Fruit fly (Drosophila melanogaster) whole organism, adult: ENCODE measurements around the gene salr.

ENCODE experiments used
- CG12768 ChIP-seq: fragments of 200-800 bp; sonication (Bioruptor generic); optimal IDR thresholded peaks from 2 replicates; lab custom pipeline; 2017; ENCODE audit warnings: missing biosample characterization, missing genetic modification characterization, mild to moderate bottlenecking, moderate library complexity, missing genetic modification reagents
- CG14711 ChIP-seq: fragments of 200-800 bp; sonication (Bioruptor generic); optimal IDR thresholded peaks from 2 replicates; lab custom pipeline; 2018; ENCODE audit warnings: missing biosample characterization, mild to moderate bottlenecking, missing genetic modification characterization, moderate library complexity
- CG33017 ChIP-seq: fragments of 200-800 bp; sonication (Bioruptor generic); optimal IDR thresholded peaks from 2 replicates; lab custom pipeline; 2018; ENCODE audit warnings: missing biosample characterization, mild to moderate bottlenecking, missing genetic modification characterization, moderate library complexity
- CG7045 ChIP-seq: fragments of 200-800 bp; sonication (Bioruptor generic); optimal IDR thresholded peaks from 2 replicates; lab custom pipeline; 2017; ENCODE audit warnings: missing biosample characterization, mild to moderate bottlenecking, missing genetic modification characterization
- CG7101 ChIP-seq: fragments of 200-800 bp; sonication (Bioruptor generic); optimal IDR thresholded peaks from 2 replicates; lab custom pipeline; 2018; ENCODE audit warnings: missing biosample characterization, mild to moderate bottlenecking, missing genetic modification characterization, moderate library complexity
- Clk ChIP-seq: fragments of 200-800 bp; sonication (Bioruptor generic); optimal IDR thresholded peaks from 2 replicates; lab custom pipeline; 2017; ENCODE audit warnings: missing biosample characterization, missing genetic modification characterization
- Hr96 ChIP-seq: fragments of 200-800 bp; sonication (Bioruptor generic); optimal IDR thresholded peaks from 2 replicates; lab custom pipeline; 2016; ENCODE audit warnings: missing biosample characterization, missing genetic modification characterization
- bab1 ChIP-seq: fragments of 200-800 bp; sonication (Bioruptor generic); optimal IDR thresholded peaks from 3 replicates; lab custom pipeline; 2019; ENCODE audit warnings: missing biosample characterization, mild to moderate bottlenecking, missing genetic modification characterization, moderate library complexity
- cic ChIP-seq: fragments of 200-800 bp; sonication (Bioruptor generic); optimal IDR thresholded peaks from 2 replicates; lab custom pipeline; 2017; ENCODE audit warnings: missing biosample characterization, mild to moderate bottlenecking, missing genetic modification characterization, moderate library complexity
- kay ChIP-seq: fragments of 200-800 bp; sonication (Bioruptor generic); peaks from one replicate; lab custom pipeline; 2016; ENCODE audit warnings: missing biosample characterization, missing genetic modification characterization, borderline replicate concordance
- ovo ChIP-seq: fragments of 200-800 bp; sonication (Bioruptor generic); optimal IDR thresholded peaks from 2 replicates; lab custom pipeline; 2016; ENCODE audit warnings: missing biosample characterization, missing genetic modification characterization
- pad ChIP-seq: fragments of 200-800 bp; sonication (Bioruptor generic); optimal IDR thresholded peaks from 3 replicates; lab custom pipeline; 2017; ENCODE audit warnings: missing biosample characterization, missing genetic modification characterization, mild to moderate bottlenecking, moderate library complexity, missing genetic modification reagents

DNA sequence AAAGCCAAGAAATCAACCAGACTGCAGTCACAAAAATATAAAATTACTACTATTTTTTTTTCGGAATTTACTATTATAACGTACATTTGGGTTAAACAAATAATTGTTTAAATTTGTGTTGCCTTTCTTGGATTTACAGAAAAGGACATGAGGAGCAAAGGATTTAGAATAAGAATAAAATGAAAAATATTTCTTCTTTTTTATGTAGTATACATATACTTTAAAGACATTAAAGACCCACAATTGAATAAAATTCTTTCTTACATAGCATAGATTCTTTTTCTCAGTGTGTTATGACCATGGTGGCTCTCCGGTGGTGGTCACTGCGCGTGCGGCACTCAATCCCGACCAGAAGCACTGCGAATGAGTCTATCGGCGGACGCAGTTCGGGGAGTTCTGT, 39.5 kb upstream of the salr start:
- TF ChIP-seq CG7045: no peak
- TF ChIP-seq bab1 (GFP tag; lab: Kevin White, UChicago): no peak
- no peak for TF ChIP-seq Hr96
- TF ChIP-seq CG12768 (GFP tag; lab: Kevin White, UChicago): no peak
- TF ChIP-seq cic (GFP tag; lab: Kevin White, UChicago): no peak
- no peak for TF ChIP-seq ovo (GFP tag; lab: Kevin White, UChicago)
- TF ChIP-seq Clk (GFP tag; lab: Kevin White, UChicago): no peak
- TF ChIP-seq pad: no peak
- no peak for TF ChIP-seq kay (GFP tag; lab: Kevin White, UChicago)
- TF ChIP-seq CG33017 (tag; lab: Kevin White, UChicago): no peak
- TF ChIP-seq CG7101 (tag; lab: Kevin White, UChicago): no peak
- TF ChIP-seq CG14711 (tag; lab: Kevin White, UChicago): no peak
